Fruit fly (Drosophila melanogaster) whole organism, embryonic: ENCODE measurements around the gene Nelf-E.

Experiments
- Bgb ChIP-seq: fragments of 200-800 bp; sonication (Bioruptor generic); IDR thresholded peaks from 2 replicates; pipeline ENCODE4 v1.3.6; 2022; ENCODE audit warnings: missing biosample characterization, missing genetic modification characterization; ENCODE audit not compliant: partially characterized antibody
- CG10209 ChIP-seq: fragments of 200-800 bp; sonication (Bioruptor generic); optimal IDR thresholded peaks from 3 replicates; lab custom pipeline; 2017; ENCODE audit warnings: missing biosample characterization, mild to moderate bottlenecking, missing genetic modification characterization, missing genetic modification reagents
- CG1024 ChIP-seq: fragments of 200-800 bp; sonication (Bioruptor generic); IDR thresholded peaks from 2 replicates; pipeline ENCODE4 v1.3.6; 2022; ENCODE audit warnings: missing biosample characterization, missing genetic modification characterization
- CG10267 ChIP-seq: fragments of 200-800 bp; sonication (Bioruptor generic); optimal IDR thresholded peaks from 2 replicates; lab custom pipeline; 2018; ENCODE audit warnings: missing biosample characterization, mild to moderate bottlenecking, missing genetic modification characterization, moderate library complexity
- CG11695 ChIP-seq: fragments of 200-800 bp; sonication (Bioruptor generic); IDR thresholded peaks from 3 replicates; pipeline ENCODE4 v1.3.6; 2022; ENCODE audit warnings: missing biosample characterization, missing genetic modification characterization
- CG17612 ChIP-seq: fragments of 200-800 bp; sonication (Bioruptor generic); IDR thresholded peaks from 2 replicates; pipeline ENCODE4 v1.3.6; 2022; ENCODE audit warnings: missing biosample characterization, missing genetic modification characterization
- CG2120 ChIP-seq: fragments of 200-800 bp; sonication (Bioruptor generic); optimal IDR thresholded peaks from 3 replicates; lab custom pipeline; 2016; ENCODE audit warnings: missing biosample characterization, missing genetic modification characterization
- CG32767 ChIP-seq: fragments of 200-800 bp; sonication (Bioruptor generic); IDR thresholded peaks from 2 replicates; pipeline ENCODE4 v1.3.6; 2022; ENCODE audit warnings: missing biosample characterization, missing genetic modification characterization
- CG32772 ChIP-seq: fragments of 200-800 bp; sonication (Bioruptor generic); IDR thresholded peaks from 2 replicates; pipeline ENCODE4 v1.3.6; 2022; ENCODE audit warnings: missing biosample characterization, missing genetic modification characterization
- CG4360 ChIP-seq: fragments of 200-800 bp; sonication (Bioruptor generic); IDR thresholded peaks from 2 replicates; pipeline ENCODE4 v1.3.6; 2022; ENCODE audit warnings: missing biosample characterization, missing genetic modification characterization
- CG4854 ChIP-seq: fragments of 200-800 bp; sonication (Bioruptor generic); optimal IDR thresholded peaks from 2 replicates; lab custom pipeline; 2016; ENCODE audit warnings: missing biosample characterization, missing genetic modification characterization, inconsistent platforms
- CG7556 ChIP-seq: fragments of 200-800 bp; sonication (Bioruptor generic); optimal IDR thresholded peaks from 2 replicates; lab custom pipeline; 2017; ENCODE audit warnings: missing biosample characterization, mild to moderate bottlenecking, missing genetic modification characterization
- CG7745 ChIP-seq: fragments of 200-800 bp; sonication (Bioruptor generic); optimal IDR thresholded peaks from 2 replicates; lab custom pipeline; 2018; ENCODE audit warnings: missing biosample characterization, mild to moderate bottlenecking, missing genetic modification characterization, moderate library complexity
- CG9797 ChIP-seq: fragments of 200-800 bp; sonication (Bioruptor generic); optimal IDR thresholded peaks from 3 replicates; lab custom pipeline; 2018; ENCODE audit warnings: missing biosample characterization, mild to moderate bottlenecking, missing genetic modification characterization
- Camta ChIP-seq: fragments of 200-800 bp; sonication (Bioruptor generic); optimal IDR thresholded peaks from 2 replicates; lab custom pipeline; 2016; ENCODE audit warnings: missing biosample characterization, missing genetic modification characterization
- CoRest ChIP-seq: fragments of 200-800 bp; sonication (Bioruptor generic); optimal IDR thresholded peaks from 3 replicates; lab custom pipeline; 2018; ENCODE audit warnings: missing biosample characterization, mild to moderate bottlenecking, missing genetic modification characterization, moderate library complexity
- CrebB ChIP-seq: fragments of 200-800 bp; sonication (Bioruptor generic); optimal IDR thresholded peaks from 3 replicates; lab custom pipeline; 2018; ENCODE audit warnings: missing biosample characterization, mild to moderate bottlenecking, missing genetic modification characterization
- Dad ChIP-seq: fragments of 200-800 bp; sonication (Bioruptor generic); optimal IDR thresholded peaks from 3 replicates; lab custom pipeline; 2016; ENCODE audit warnings: missing biosample characterization, missing genetic modification characterization
- Dfd ChIP-seq, 2 experiments: fragments of >200 bp; optimal IDR thresholded peaks; 2 replicates each; lab custom pipeline; 2017; ENCODE audit warnings: missing biosample characterization in 2 of 2, missing genetic modification characterization in 2 of 2
- E2f2 ChIP-seq: fragments of 200-800 bp; sonication (Bioruptor generic); IDR thresholded peaks from 2 replicates; pipeline ENCODE4 v1.3.6; 2022; ENCODE audit warnings: missing biosample characterization, missing genetic modification characterization
- GATAe ChIP-seq: fragments of 200-800 bp; sonication (Bioruptor generic); conservative IDR thresholded peaks from 2 replicates; pipeline ENCODE4 v1.3.6; 2022; ENCODE audit warnings: missing biosample characterization, missing genetic modification characterization
- HLH54F ChIP-seq: fragments of 200-800 bp; sonication (Bioruptor generic); optimal IDR thresholded peaks from 3 replicates; lab custom pipeline; 2016; ENCODE audit warnings: missing biosample characterization, missing genetic modification characterization
- HLHmδ ChIP-seq: fragments of 200-800 bp; sonication (Bioruptor generic); optimal IDR thresholded peaks from 2 replicates; lab custom pipeline; 2018; ENCODE audit warnings: missing biosample characterization, mild to moderate bottlenecking, missing genetic modification characterization, moderate library complexity
- Hr3 ChIP-seq: fragments of 200-800 bp; sonication (Bioruptor generic); optimal IDR thresholded peaks from 3 replicates; lab custom pipeline; 2016; ENCODE audit warnings: missing biosample characterization, missing genetic modification characterization
- Kr ChIP-seq: fragments of 200-800 bp; sonication (Bioruptor generic); optimal IDR thresholded peaks from 2 replicates; lab custom pipeline; 2017; ENCODE audit warnings: missing biosample characterization, mild to moderate bottlenecking, missing genetic modification characterization
- MESR4 ChIP-seq: fragments of 200-800 bp; sonication (Bioruptor generic); optimal IDR thresholded peaks from 2 replicates; lab custom pipeline; 2018; ENCODE audit warnings: missing biosample characterization, mild to moderate bottlenecking, missing genetic modification characterization, moderate library complexity
- Nf-YB ChIP-seq: fragments of 200-800 bp; sonication (Bioruptor generic); optimal IDR thresholded peaks from 3 replicates; lab custom pipeline; 2019; ENCODE audit warnings: missing biosample characterization, mild to moderate bottlenecking, missing genetic modification characterization, moderate library complexity
- Nf-YC ChIP-seq: fragments of 200-800 bp; optimal IDR thresholded peaks from 3 replicates; lab custom pipeline; 2019; ENCODE audit warnings: missing biosample characterization, mild to moderate bottlenecking, missing genetic modification characterization, moderate library complexity
- Ptx1 ChIP-seq: fragments of 200-800 bp; sonication (Bioruptor generic); IDR thresholded peaks from 2 replicates; pipeline ENCODE4 v1.3.6; 2022; ENCODE audit warnings: missing biosample characterization, missing genetic modification characterization
- Sin3A ChIP-seq: fragments of >200 bp; optimal IDR thresholded peaks from 2 replicates; lab custom pipeline; 2018
- Xbp1 ChIP-seq: fragments of 200-800 bp; sonication (Bioruptor generic); optimal IDR thresholded peaks from 3 replicates; lab custom pipeline; 2016; ENCODE audit warnings: missing biosample characterization, mild to moderate bottlenecking, missing genetic modification characterization
- ash1 ChIP-seq: fragments of 200-800 bp; sonication (Bioruptor generic); optimal IDR thresholded peaks from 2 replicates; lab custom pipeline; 2018; ENCODE audit warnings: missing biosample characterization, mild to moderate bottlenecking, missing genetic modification characterization
- cas ChIP-seq: fragments of 200-800 bp; sonication (Bioruptor generic); IDR thresholded peaks from 2 replicates; pipeline ENCODE4 v1.3.6; 2022; ENCODE audit warnings: missing biosample characterization, missing genetic modification characterization
- chif ChIP-seq, 2 experiments: fragments of 200-800 bp; sonication (Bioruptor generic); optimal IDR thresholded peaks; 3 replicates each; lab custom pipeline; 2016; ENCODE audit warnings: missing biosample characterization in 2 of 2, missing genetic modification characterization in 2 of 2
- chinmo ChIP-seq: fragments of 200-800 bp; sonication (Bioruptor generic); IDR thresholded peaks from 4 replicates; pipeline ENCODE4 v1.3.6; 2022; ENCODE audit warnings: missing biosample characterization, missing genetic modification characterization; ENCODE audit not compliant: partially characterized antibody
- crc ChIP-seq: fragments of 200-800 bp; sonication (Bioruptor generic); optimal IDR thresholded peaks from 2 replicates; lab custom pipeline; 2016; ENCODE audit warnings: missing biosample characterization, missing genetic modification characterization
- exex ChIP-seq: fragments of 200-800 bp; sonication (Bioruptor generic); optimal IDR thresholded peaks from 4 replicates; lab custom pipeline; 2018; ENCODE audit warnings: missing biosample characterization, mild to moderate bottlenecking, missing genetic modification characterization, moderate library complexity
- fru ChIP-seq: fragments of >200 bp; optimal IDR thresholded peaks from 2 replicates; lab custom pipeline; 2017
- ham ChIP-seq: fragments of 200-800 bp; sonication (Bioruptor generic); IDR thresholded peaks from 2 replicates; pipeline ENCODE4 v1.3.6; 2022; ENCODE audit warnings: missing biosample characterization, missing genetic modification characterization
- nerfin-1 ChIP-seq: fragments of 200-800 bp; sonication (Bioruptor generic); optimal IDR thresholded peaks from 3 replicates; lab custom pipeline; 2019; ENCODE audit warnings: missing biosample characterization, mild to moderate bottlenecking, missing genetic modification characterization, moderate library complexity
- pnt ChIP-seq: fragments of 200-800 bp; sonication (Bioruptor generic); optimal IDR thresholded peaks from 3 replicates; lab custom pipeline; 2016; ENCODE audit warnings: missing biosample characterization, missing genetic modification characterization
- psq ChIP-seq: fragments of 200-800 bp; sonication (Bioruptor generic); optimal IDR thresholded peaks from 2 replicates; lab custom pipeline; 2017; ENCODE audit warnings: missing biosample characterization, missing genetic modification characterization
- schlank ChIP-seq: fragments of 200-800 bp; sonication (Bioruptor generic); optimal IDR thresholded peaks from 2 replicates; lab custom pipeline; 2018; ENCODE audit warnings: missing biosample characterization, mild to moderate bottlenecking, missing genetic modification characterization
- sd ChIP-seq: fragments of 200-800 bp; sonication (Bioruptor generic); optimal IDR thresholded peaks from 3 replicates; lab custom pipeline; 2018; ENCODE audit warnings: missing biosample characterization, mild to moderate bottlenecking, missing genetic modification characterization, moderate library complexity
- sima ChIP-seq: fragments of 200-800 bp; sonication (Bioruptor generic); optimal IDR thresholded peaks from 2 replicates; lab custom pipeline; 2016; ENCODE audit warnings: missing biosample characterization, missing genetic modification characterization
- sna ChIP-seq: fragments of 200-800 bp; sonication (Bioruptor generic); IDR thresholded peaks from 2 replicates; pipeline ENCODE4 v1.3.6; 2022; ENCODE audit warnings: missing biosample characterization, missing genetic modification characterization; ENCODE audit not compliant: partially characterized antibody
- stc ChIP-seq: fragments of 200-800 bp; sonication (Bioruptor generic); IDR thresholded peaks from 2 replicates; pipeline ENCODE4 v1.3.6; 2022; ENCODE audit warnings: missing biosample characterization, missing genetic modification characterization
- sug ChIP-seq: fragments of 200-800 bp; optimal IDR thresholded peaks from 2 replicates; lab custom pipeline; 2019; ENCODE audit warnings: missing biosample characterization, mild to moderate bottlenecking, missing genetic modification characterization, moderate library complexity
- tx ChIP-seq: fragments of 200-800 bp; sonication (Bioruptor generic); optimal IDR thresholded peaks from 2 replicates; lab custom pipeline; 2016; ENCODE audit warnings: missing biosample characterization, missing genetic modification characterization
- unpg ChIP-seq: fragments of 200-800 bp; sonication (Bioruptor generic); optimal IDR thresholded peaks from 3 replicates; lab custom pipeline; 2018; ENCODE audit warnings: missing biosample characterization, mild to moderate bottlenecking, missing genetic modification characterization, moderate library complexity

Gene Nelf-E

DNA sequence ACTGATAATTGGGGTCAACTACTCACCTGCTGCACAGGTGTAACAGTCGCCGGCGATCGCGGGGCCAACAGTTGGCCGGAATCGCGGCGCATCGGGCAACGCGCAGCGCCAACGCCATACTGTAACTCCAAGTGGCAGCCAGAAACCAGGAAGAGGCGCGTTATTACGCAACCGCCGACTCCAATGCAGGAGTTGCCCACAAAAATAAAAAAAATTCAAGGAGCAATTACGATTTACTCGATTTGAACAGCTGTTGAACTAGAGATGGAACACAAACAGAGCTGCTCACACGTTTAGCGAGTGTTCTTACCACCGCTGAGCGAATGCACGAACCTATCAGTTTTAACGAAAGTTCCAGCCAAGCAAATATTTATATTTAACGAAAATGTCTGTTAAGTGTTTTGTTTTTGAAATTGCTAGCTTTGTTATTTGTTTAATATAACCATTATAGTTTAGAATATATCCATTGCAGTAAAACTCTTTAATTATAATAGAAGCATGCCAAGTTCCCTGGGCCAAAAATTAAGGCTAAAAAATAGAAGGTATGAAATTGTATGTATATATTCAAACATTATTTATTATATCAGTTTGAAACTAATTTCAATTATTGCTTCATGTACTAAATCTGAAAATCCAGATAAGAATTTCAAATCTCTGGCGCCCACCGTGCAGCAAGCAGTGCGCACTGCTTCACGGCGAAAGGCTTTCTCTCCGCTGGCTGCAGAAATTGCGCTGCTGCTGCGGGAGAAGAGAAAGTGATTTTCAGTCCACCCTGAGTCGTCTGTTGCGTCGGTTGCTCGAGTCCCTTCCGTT is 3.4 kb upstream of the Nelf-E start, which contains the start of the genes CG5989 and CG6282 (continued):
- TF ChIP-seq stc (GFP tag; lab: Robert Waterston, UW) = no peak
- TF ChIP-seq nerfin-1 = no peak
- TF ChIP-seq chif (GFP tag; optimal IDR thresholded peaks at IDR 0.05; lab: Kevin White, UChicago) = no peak
- TF ChIP-seq Nf-YB (GFP tag; lab: Kevin White, UChicago) = peak; percentile 31
- peak; percentile 81 for TF ChIP-seq exex (tag; lab: Kevin White, UChicago)
- no peak for TF ChIP-seq ash1 (GFP tag; lab: Kevin White, UChicago)
- TF ChIP-seq HLHmδ = no peak
- no peak for TF ChIP-seq Camta (GFP tag; lab: Kevin White, UChicago)
- peak; percentile 27 for TF ChIP-seq Nf-YC (tag; lab: Kevin White, UChicago)
- TF ChIP-seq MESR4 = peak; percentile 32
- TF ChIP-seq Dfd (GFP tag; optimal IDR thresholded peaks at IDR 0.05; lab: Kevin White, UChicago) = no peak
- TF ChIP-seq CrebB (tag; lab: Kevin White, UChicago) = no peak
- TF ChIP-seq psq = no peak
- no peak for TF ChIP-seq CG4360
- TF ChIP-seq Sin3A = peak; percentile 49
- no peak for TF ChIP-seq CG7745 (tag; lab: Kevin White, UChicago)
- no peak for TF ChIP-seq CG11695
- TF ChIP-seq Dad (GFP tag; lab: Kevin White, UChicago) = no peak
- TF ChIP-seq crc (GFP tag; lab: Kevin White, UChicago) = no peak
- TF ChIP-seq unpg (GFP tag; lab: Kevin White, UChicago) = peak; percentile 60
- peak; percentile 70 for TF ChIP-seq CG2120 (GFP tag; lab: Kevin White, UChicago)
- TF ChIP-seq sima = no peak
- TF ChIP-seq CG17612 = no peak
- TF ChIP-seq CG7556 (GFP tag; lab: Kevin White, UChicago) = peak; percentile 60
- TF ChIP-seq Bgb (GFP tag; lab: Robert Waterston, UW) = peak; percentile 60
- peak; percentile 82 for TF ChIP-seq sd
- TF ChIP-seq CG9797 (GFP tag; lab: Kevin White, UChicago) = peak; percentile 43
- TF ChIP-seq Hr3 (GFP tag; lab: Kevin White, UChicago) = peak; percentile 36
- TF ChIP-seq CoRest = peak; percentile 59
- TF ChIP-seq CG32772 (GFP tag; lab: Robert Waterston, UW) = peak; percentile 5; the same call in 1 of the 2 replicates
- no peak for TF ChIP-seq Kr (GFP tag; lab: Kevin White, UChicago)
- TF ChIP-seq CG10267 (tag; lab: Kevin White, UChicago) = peak; percentile 49
- TF ChIP-seq ham (GFP tag; lab: Robert Waterston, UW) = no peak
- TF ChIP-seq sug (tag; lab: Kevin White, UChicago) = peak; percentile 53
- TF ChIP-seq CG10209 (GFP tag; lab: Kevin White, UChicago) = peak; percentile 28
- no peak for TF ChIP-seq CG1024 (GFP tag; lab: Robert Waterston, UW)
- peak; percentile 59 for TF ChIP-seq Xbp1 (GFP tag; lab: Kevin White, UChicago)
- TF ChIP-seq tx (GFP tag; lab: Kevin White, UChicago) = no peak
- TF ChIP-seq HLH54F (GFP tag; lab: Kevin White, UChicago) = peak; percentile 46
- TF ChIP-seq pnt (GFP tag; lab: Kevin White, UChicago) = no peak
- TF ChIP-seq E2f2 (GFP tag; lab: Robert Waterston, UW) = peak; percentile 70
- TF ChIP-seq GATAe (GFP tag; lab: Robert Waterston, UW) = no peak
- no peak; the same call in 1 of the 2 replicates for TF ChIP-seq sna
- 0 out of 4 replicates have a peak, but pooled peaks have one; percentile 37 for TF ChIP-seq chinmo (GFP tag; lab: Robert Waterston, UW)
- 0 out of 2 replicates have a peak, but pooled peaks have one; percentile 12 for TF ChIP-seq Ptx1 (GFP tag; lab: Robert Waterston, UW)
- no peak for TF ChIP-seq fru (lab: Kevin White, UChicago)
- TF ChIP-seq CG32767 (GFP tag; lab: Robert Waterston, UW) = no peak
- TF ChIP-seq schlank (tag; lab: Kevin White, UChicago) = no peak
- TF ChIP-seq CG4854 (GFP tag; lab: Kevin White, UChicago) = no peak
- TF ChIP-seq cas = no peak
